Worm (Caenorhabditis elegans) whole organism, late embryonic: ENCODE measurements around the gene C55C3.73.

Source experiments
- C08G9.2 ChIP-seq: sonication (generic microtip); optimal IDR thresholded peaks from 2 replicates; lab custom pipeline; 2016; ENCODE audit warnings: mild to moderate bottlenecking, missing genetic modification characterization, moderate library complexity, missing compliant biosample characterization
- F13H6.1 ChIP-seq: sonication (generic microtip); optimal IDR thresholded peaks from 2 replicates; lab custom pipeline; 2016; ENCODE audit warnings: missing genetic modification characterization, missing compliant biosample characterization
- K02D7.2 ChIP-seq: sonication (generic microtip); optimal IDR thresholded peaks from 2 replicates; lab custom pipeline; 2017; ENCODE audit warnings: mild to moderate bottlenecking, missing genetic modification characterization, missing compliant biosample characterization
- K09A11.1 ChIP-seq: sonication (generic microtip); optimal IDR thresholded peaks from 2 replicates; lab custom pipeline; 2017; ENCODE audit warnings: antibody characterized with exemption, mild to moderate bottlenecking, missing genetic modification characterization, missing compliant biosample characterization; ENCODE audit not compliant: insufficient read depth
- T23F11.4 ChIP-seq: fragments of 200-800 bp; sonication (Bioruptor generic); optimal IDR thresholded peaks from 2 replicates; lab custom pipeline; 2018; ENCODE audit warnings: mild to moderate bottlenecking, missing genetic modification characterization, missing compliant biosample characterization
- Y22D7AL.16 ChIP-seq: sonication (generic microtip); optimal IDR thresholded peaks from 2 replicates; lab custom pipeline; 2016; ENCODE audit warnings: missing genetic modification characterization, missing compliant biosample characterization
- ahr-1 ChIP-seq: sonication (generic microtip); optimal IDR thresholded peaks from 2 replicates; lab custom pipeline; 2016; ENCODE audit warnings: missing genetic modification characterization, missing compliant biosample characterization
- ceh-14 ChIP-seq: sonication (generic microtip); optimal IDR thresholded peaks from 2 replicates; lab custom pipeline; 2016; ENCODE audit warnings: missing genotype, missing genetic modification characterization, missing compliant biosample characterization
- ceh-18 ChIP-seq: sonication (generic microtip); optimal IDR thresholded peaks from 2 replicates; lab custom pipeline; 2016; ENCODE audit warnings: missing genetic modification characterization, missing compliant biosample characterization
- ceh-19 ChIP-seq: fragments of 200-800 bp; sonication (Bioruptor generic); optimal IDR thresholded peaks from 2 replicates; lab custom pipeline; 2018; ENCODE audit warnings: mild to moderate bottlenecking, missing genetic modification characterization, missing compliant biosample characterization
- ceh-2 ChIP-seq: sonication (generic microtip); optimal IDR thresholded peaks from 2 replicates; lab custom pipeline; 2016; ENCODE audit warnings: missing genotype, missing genetic modification characterization, missing compliant biosample characterization
- ceh-22 ChIP-seq: sonication (generic microtip); optimal IDR thresholded peaks from 2 replicates; lab custom pipeline; 2017; ENCODE audit warnings: missing biosample characterization, missing genetic modification characterization
- ceh-24 ChIP-seq: sonication (generic microtip); optimal IDR thresholded peaks from 2 replicates; lab custom pipeline; 2016; ENCODE audit warnings: mild to moderate bottlenecking, missing genetic modification characterization, missing compliant biosample characterization
- ceh-30 ChIP-seq: fragments of 150-350 bp; optimal IDR thresholded peaks from 2 replicates; lab custom pipeline; 2014; ENCODE audit warnings: missing biosample characterization, missing genetic modification characterization
- ceh-45 ChIP-seq: fragments of 200-800 bp; sonication (Bioruptor generic); IDR thresholded peaks from 2 replicates; pipeline ENCODE4 v1.3.6; 2022; ENCODE audit warnings: missing genetic modification reagents, missing genetic modification characterization, missing compliant biosample characterization
- ceh-48 ChIP-seq: sonication (generic microtip); optimal IDR thresholded peaks from 2 replicates; lab custom pipeline; 2016; ENCODE audit warnings: missing genetic modification characterization, inconsistent platforms, missing compliant biosample characterization
- ceh-9 ChIP-seq: sonication (generic microtip); optimal IDR thresholded peaks from 2 replicates; lab custom pipeline; 2016; ENCODE audit warnings: mild to moderate bottlenecking, missing genetic modification characterization, inconsistent platforms, missing compliant biosample characterization
- dmd-4 ChIP-seq: sonication (generic microtip); optimal IDR thresholded peaks from 2 replicates; lab custom pipeline; 2016; ENCODE audit warnings: borderline replicate concordance, missing genetic modification characterization, missing compliant biosample characterization
- dve-1 ChIP-seq: sonication (generic microtip); optimal IDR thresholded peaks from 2 replicates; lab custom pipeline; 2017; ENCODE audit warnings: antibody characterized with exemption, mild to moderate bottlenecking, missing genetic modification characterization, missing compliant biosample characterization
- elt-2 ChIP-seq: sonication (generic microtip); optimal IDR thresholded peaks from 2 replicates; lab custom pipeline; 2016; ENCODE audit warnings: missing genetic modification reagents, missing genetic modification characterization, missing compliant biosample characterization
- ets-4 ChIP-seq: sonication (generic microtip); optimal IDR thresholded peaks from 2 replicates; lab custom pipeline; 2016; ENCODE audit warnings: missing genetic modification characterization, missing compliant biosample characterization
- eyg-1 ChIP-seq: sonication (generic microtip); optimal IDR thresholded peaks from 2 replicates; lab custom pipeline; 2016; ENCODE audit warnings: missing genotype, missing genetic modification characterization, missing compliant biosample characterization
- fkh-10 ChIP-seq: fragments of 150-350 bp; optimal IDR thresholded peaks from 2 replicates; lab custom pipeline; 2014; ENCODE audit warnings: missing biosample characterization, missing genetic modification reagents, missing genetic modification characterization
- gmeb-2 ChIP-seq: sonication (generic microtip); optimal IDR thresholded peaks from 2 replicates; lab custom pipeline; 2016; ENCODE audit warnings: missing genetic modification characterization, inconsistent platforms, missing compliant biosample characterization
- hlh-13 ChIP-seq: fragments of 200-800 bp; sonication (Bioruptor generic); optimal IDR thresholded peaks from 2 replicates; lab custom pipeline; 2018; ENCODE audit warnings: mild to moderate bottlenecking, missing genetic modification characterization, missing compliant biosample characterization
- hlh-30 ChIP-seq: sonication (generic microtip); optimal IDR thresholded peaks from 2 replicates; lab custom pipeline; 2017; ENCODE audit warnings: antibody characterized with exemption, missing genetic modification characterization, missing compliant biosample characterization; ENCODE audit not compliant: insufficient read depth
- mec-3 ChIP-seq: sonication (generic microtip); optimal IDR thresholded peaks from 2 replicates; lab custom pipeline; 2016; ENCODE audit warnings: borderline replicate concordance, missing genetic modification characterization, missing compliant biosample characterization
- nfya-1 ChIP-seq: sonication (generic microtip); optimal IDR thresholded peaks from 2 replicates; lab custom pipeline; 2017; ENCODE audit warnings: missing genetic modification characterization, mild to moderate bottlenecking, missing compliant biosample characterization, antibody characterized with exemption, moderate library complexity
- odd-2 ChIP-seq: sonication (generic microtip); optimal IDR thresholded peaks from 2 replicates; lab custom pipeline; 2017; ENCODE audit warnings: antibody characterized with exemption, mild to moderate bottlenecking, missing genetic modification characterization, missing compliant biosample characterization
- pag-3 ChIP-seq: sonication (generic microtip); optimal IDR thresholded peaks from 2 replicates; lab custom pipeline; 2016; ENCODE audit warnings: missing compliant biosample characterization, missing genetic modification characterization, borderline replicate concordance
- pax-1 ChIP-seq: fragments of 150-350 bp; optimal IDR thresholded peaks from 2 replicates; lab custom pipeline; 2014; ENCODE audit warnings: missing biosample characterization, missing genetic modification characterization
- pqm-1 ChIP-seq: sonication (generic microtip); optimal IDR thresholded peaks from 2 replicates; lab custom pipeline; 2016; ENCODE audit warnings: missing genetic modification characterization, missing compliant biosample characterization
- pros-1 ChIP-seq: fragments of 150-350 bp; optimal IDR thresholded peaks from 2 replicates; lab custom pipeline; 2014; ENCODE audit warnings: missing biosample characterization, missing genetic modification reagents, missing genetic modification characterization
- ref-2 ChIP-seq: sonication (generic microtip); optimal IDR thresholded peaks from 2 replicates; lab custom pipeline; 2016; ENCODE audit warnings: missing genetic modification characterization, missing compliant biosample characterization
- rnt-1 ChIP-seq: sonication (generic microtip); optimal IDR thresholded peaks from 2 replicates; lab custom pipeline; 2016; ENCODE audit warnings: missing genetic modification characterization, missing compliant biosample characterization
- sox-4 ChIP-seq: sonication (generic microtip); optimal IDR thresholded peaks from 2 replicates; lab custom pipeline; 2017; ENCODE audit warnings: mild to moderate bottlenecking, missing genetic modification characterization, inconsistent platforms, missing compliant biosample characterization
- tbx-2 ChIP-seq: sonication (generic microtip); optimal IDR thresholded peaks from 2 replicates; lab custom pipeline; 2016; ENCODE audit warnings: missing genetic modification characterization, missing compliant biosample characterization
- ttx-3 ChIP-seq: sonication (generic microtip); optimal IDR thresholded peaks from 2 replicates; lab custom pipeline; 2016; ENCODE audit warnings: missing genetic modification reagents, missing genetic modification characterization, missing compliant biosample characterization
- unc-3 ChIP-seq, 2 experiments: fragments of 200-800 bp in 1 of 2; sonication (Bioruptor generic) in 1 of 2; sonication (generic microtip) in 1 of 2; conservative IDR thresholded peaks in 1 of 2; optimal IDR thresholded peaks in 1 of 2; 2 replicates each; pipeline versions ENCODE4 v1.3.6 to Lab custom; 2016 to 2022; ENCODE audit warnings: missing compliant biosample characterization in 2 of 2, missing genetic modification characterization in 2 of 2, missing genetic modification reagents in 1 of 2
- unc-42 ChIP-seq: sonication (generic microtip); optimal IDR thresholded peaks from 2 replicates; lab custom pipeline; 2016; ENCODE audit warnings: missing genotype, missing genetic modification characterization, missing compliant biosample characterization
- zip-5 ChIP-seq: sonication (generic microtip); optimal IDR thresholded peaks from 2 replicates; lab custom pipeline; 2016; ENCODE audit warnings: missing genetic modification characterization, missing compliant biosample characterization
- ztf-16 ChIP-seq: sonication (generic microtip); optimal IDR thresholded peaks from 2 replicates; lab custom pipeline; 2017; ENCODE audit warnings: missing genetic modification characterization, missing compliant biosample characterization

C55C3.73 gene

ce11 chrIV:5664375-5665004, 38.8 kb downstream of the C55C3.73 start, which contains the start of gene bec-1:
Gene bec-1, minus strand, starts transcription at chrIV:5664425.
- no peak for TF ChIP-seq sox-4 (tag; lab: Kevin White, UChicago)
- TF ChIP-seq T23F11.4 (GFP tag; lab: Kevin White, UChicago), result no peak
- TF ChIP-seq ceh-19 (GFP tag; lab: Kevin White, UChicago), result no peak
- TF ChIP-seq mec-3 (tag; lab: Kevin White, UChicago), result no peak
- no peak for TF ChIP-seq ztf-16 (tag; lab: Kevin White, UChicago)
- TF ChIP-seq, all 69 proteins: peak for 0

ce11 chrIV:5662886-5663285, 40.4 kb downstream of the C55C3.73 start:
- no peak for TF ChIP-seq pag-3 (tag; lab: Kevin White, UChicago)
- no peak for TF ChIP-seq K09A11.1
- TF ChIP-seq ceh-48, result no peak
- no peak for TF ChIP-seq gmeb-2
- no peak for TF ChIP-seq ceh-18 (tag; lab: Kevin White, UChicago)
- no peak for TF ChIP-seq unc-3 (GFP tag; conservative IDR thresholded peaks at IDR 0.05; lab: Robert Waterston, UW)
- no peak for TF ChIP-seq unc-3 (tag; optimal IDR thresholded peaks at IDR 0.05; lab: Kevin White, UChicago)
- TF ChIP-seq unc-42, result no peak
- no peak for TF ChIP-seq nfya-1 (tag; lab: Kevin White, UChicago)
- no peak for TF ChIP-seq ceh-24 (tag; lab: Kevin White, UChicago)
- TF ChIP-seq ceh-22 (tag; lab: Kevin White, UChicago), result no peak
- TF ChIP-seq ceh-9 (tag; lab: Kevin White, UChicago), result no peak
- TF ChIP-seq ets-4 (tag; lab: Kevin White, UChicago), result no peak
- TF ChIP-seq ztf-16 (tag; lab: Kevin White, UChicago), result no peak
- TF ChIP-seq pax-1 (tag; lab: Kevin White, UChicago), result no peak
- no peak for TF ChIP-seq rnt-1
- no peak for TF ChIP-seq tbx-2

ce11 chrIV:5662073-5662472, 41.2 kb downstream of the C55C3.73 start:
- TF ChIP-seq ceh-30 (no peak), ceh-2 (tag; lab: Kevin White, UChicago) (no peak), ceh-14 (tag; lab: Kevin White, UChicago) (no peak), K02D7.2 (no peak), hlh-13 (GFP tag; lab: Kevin White, UChicago) (no peak), dmd-4 (tag; lab: Kevin White, UChicago) (no peak), ahr-1 (no peak), Y22D7AL.16 (tag; lab: Kevin White, UChicago) (no peak), ztf-16 (tag; lab: Kevin White, UChicago) (no peak), ceh-45 (GFP tag; lab: Robert Waterston, UW) (no peak), ttx-3 (no peak), pqm-1 (tag; lab: Kevin White, UChicago) (no peak), dve-1 (tag; lab: Kevin White, UChicago) (no peak), pros-1 (tag; lab: Kevin White, UChicago) (no peak), ref-2 (tag; lab: Kevin White, UChicago) (no peak), eyg-1 (tag; lab: Kevin White, UChicago) (no peak), zip-5 (tag; lab: Kevin White, UChicago) (no peak), rnt-1 (no peak), elt-2 (no peak)

- no peak for TF ChIP-seq unc-3 (GFP tag; conservative IDR thresholded peaks at IDR 0.05; lab: Robert Waterston, UW)
- no peak for TF ChIP-seq unc-3 (tag; optimal IDR thresholded peaks at IDR 0.05; lab: Kevin White, UChicago)
- TF ChIP-seq fkh-10 (GFP tag; lab: Kevin White, UChicago), result no peak
- TF ChIP-seq T23F11.4 (GFP tag; lab: Kevin White, UChicago), result no peak
- TF ChIP-seq sox-4 (tag; lab: Kevin White, UChicago), result no peak
- no peak for TF ChIP-seq F13H6.1 (tag; lab: Kevin White, UChicago)
- TF ChIP-seq hlh-30 (tag; lab: Kevin White, UChicago), result no peak
- TF ChIP-seq C08G9.2, result no peak
- TF ChIP-seq K02D7.2, result no peak
- TF ChIP-seq elt-2, result no peak
- no peak for TF ChIP-seq odd-2 (tag; lab: Kevin White, UChicago)
Measured at ce11 chrIV:5660239-5660638, 43.0 kb downstream of the C55C3.73 start, which contains the start of gene skn-1. Gene skn-1, minus strand, starts transcription at chrIV:5660384.
